Fruit fly (Drosophila melanogaster) whole organism, embryonic: ENCODE data around the gene CG5013.

ENCODE experiments used
- CG10321 ChIP-seq: fragments of 200-800 bp; sonication (Bioruptor generic); IDR thresholded peaks from 2 replicates; pipeline ENCODE4 v1.3.6; 2022; ENCODE audit warnings: missing biosample characterization, missing genetic modification characterization
- CG10366 ChIP-seq: fragments of 200-800 bp; sonication (Bioruptor generic); IDR thresholded peaks from 2 replicates; pipeline ENCODE4 v1.3.6; 2022; ENCODE audit warnings: missing biosample characterization, missing genetic modification characterization
- CG10654 ChIP-seq: fragments of 200-800 bp; sonication (Bioruptor generic); optimal IDR thresholded peaks from 2 replicates; lab custom pipeline; 2016; ENCODE audit warnings: missing biosample characterization, missing genetic modification characterization
- CG11456 ChIP-seq: fragments of 200-800 bp; sonication (Bioruptor generic); IDR thresholded peaks from 3 replicates; pipeline ENCODE4 v1.3.6; 2022; ENCODE audit warnings: missing biosample characterization, missing genetic modification characterization
- CG12659 ChIP-seq: fragments of 200-800 bp; sonication (Bioruptor generic); optimal IDR thresholded peaks from 3 replicates; lab custom pipeline; 2017; ENCODE audit warnings: mild to moderate bottlenecking, missing biosample characterization, missing genetic modification reagents, missing genetic modification characterization
- CG16779 ChIP-seq: fragments of 200-800 bp; sonication (Bioruptor generic); IDR thresholded peaks from 2 replicates; pipeline ENCODE4 v1.3.6; 2022; ENCODE audit warnings: missing biosample characterization, missing genetic modification characterization
- CG17385 ChIP-seq: fragments of 200-800 bp; sonication (Bioruptor generic); optimal IDR thresholded peaks from 3 replicates; lab custom pipeline; 2018; ENCODE audit warnings: missing biosample characterization, mild to moderate bottlenecking, missing genetic modification characterization
- CG18011 ChIP-seq: fragments of 200-800 bp; sonication (Bioruptor generic); optimal IDR thresholded peaks from 2 replicates; lab custom pipeline; 2017; ENCODE audit warnings: missing biosample characterization, missing genetic modification characterization, mild to moderate bottlenecking, moderate library complexity, missing genotype
- CG18262 ChIP-seq: fragments of 200-800 bp; optimal IDR thresholded peaks from 3 replicates; lab custom pipeline; 2019; ENCODE audit warnings: missing biosample characterization, mild to moderate bottlenecking, missing genetic modification characterization, moderate library complexity
- CG1832 ChIP-seq: fragments of 200-800 bp; sonication (Bioruptor generic); optimal IDR thresholded peaks from 2 replicates; lab custom pipeline; 2017; ENCODE audit warnings: missing biosample characterization, mild to moderate bottlenecking, missing genetic modification characterization, inconsistent platforms
- CG2199 ChIP-seq: fragments of 200-800 bp; sonication (Bioruptor generic); IDR thresholded peaks from 3 replicates; pipeline ENCODE4 v1.3.6; 2022; ENCODE audit warnings: missing biosample characterization, missing genetic modification characterization
- CG2712 ChIP-seq: fragments of 200-800 bp; optimal IDR thresholded peaks from 3 replicates; lab custom pipeline; 2019; ENCODE audit warnings: missing biosample characterization, mild to moderate bottlenecking, missing genetic modification characterization, moderate library complexity
- CG30020 ChIP-seq: fragments of 200-800 bp; optimal IDR thresholded peaks from 2 replicates; lab custom pipeline; 2019; ENCODE audit warnings: missing biosample characterization, mild to moderate bottlenecking, missing genetic modification characterization, moderate library complexity
- CG31365 ChIP-seq: fragments of 200-800 bp; sonication (Bioruptor generic); optimal IDR thresholded peaks from 2 replicates; lab custom pipeline; 2018; ENCODE audit warnings: missing biosample characterization, mild to moderate bottlenecking, missing genetic modification characterization
- CG42726 ChIP-seq: fragments of 200-800 bp; sonication (Bioruptor generic); IDR thresholded peaks from 2 replicates; pipeline ENCODE4 v1.3.6; 2022; ENCODE audit warnings: missing biosample characterization, missing genetic modification characterization; ENCODE audit not compliant: partially characterized antibody
- CG6254 ChIP-seq: fragments of 200-800 bp; sonication (Bioruptor generic); optimal IDR thresholded peaks from 3 replicates; lab custom pipeline; 2017; ENCODE audit warnings: mild to moderate bottlenecking, missing biosample characterization, missing genetic modification reagents, missing genetic modification characterization
- CG6791 ChIP-seq: fragments of 200-800 bp; sonication (Bioruptor generic); IDR thresholded peaks from 3 replicates; pipeline ENCODE4 v1.3.6; 2022; ENCODE audit warnings: missing biosample characterization, missing genetic modification characterization; ENCODE audit not compliant: partially characterized antibody
- CG8478 ChIP-seq: fragments of >200 bp; optimal IDR thresholded peaks from 2 replicates; lab custom pipeline; 2018
- CG9932 ChIP-seq: fragments of 200-800 bp; sonication (Bioruptor generic); IDR thresholded peaks from 2 replicates; pipeline ENCODE4 v1.3.6; 2022; ENCODE audit warnings: missing biosample characterization, missing genetic modification characterization
- Dp ChIP-seq: fragments of 200-800 bp; sonication (Bioruptor generic); optimal IDR thresholded peaks from 2 replicates; lab custom pipeline; 2018; ENCODE audit warnings: missing biosample characterization, mild to moderate bottlenecking, missing genetic modification characterization, moderate library complexity
- Dref ChIP-seq: fragments of 200-800 bp; sonication (Bioruptor generic); IDR thresholded peaks from 2 replicates; pipeline ENCODE4 v1.3.6; 2022; ENCODE audit warnings: missing biosample characterization, missing genetic modification characterization
- Eip74EF ChIP-seq, 2 experiments: fragments of 200-800 bp in 1 of 2; fragments of >200 bp in 1 of 2; sonication (Bioruptor generic) in 1 of 2; optimal IDR thresholded peaks; 2 replicates each; lab custom pipeline; 2017 to 2019; ENCODE audit warnings: missing biosample characterization in 2 of 2, missing genetic modification characterization in 2 of 2, mild to moderate bottlenecking in 1 of 2, moderate library complexity in 1 of 2
- HmgD ChIP-seq: fragments of 200-800 bp; sonication (Bioruptor generic); optimal IDR thresholded peaks from 3 replicates; lab custom pipeline; 2016; ENCODE audit warnings: missing biosample characterization, missing genetic modification characterization
- HmgZ ChIP-seq: fragments of 200-800 bp; sonication (Bioruptor generic); optimal IDR thresholded peaks from 2 replicates; lab custom pipeline; 2018; ENCODE audit warnings: missing biosample characterization, mild to moderate bottlenecking, missing genetic modification characterization
- Hr39 ChIP-seq: fragments of >200 bp; optimal IDR thresholded peaks from 2 replicates; lab custom pipeline; 2017
- Lhr ChIP-seq: fragments of 200-800 bp; sonication (Bioruptor generic); optimal IDR thresholded peaks from 3 replicates; lab custom pipeline; 2017; ENCODE audit warnings: mild to moderate bottlenecking, missing biosample characterization, missing genetic modification reagents, missing genetic modification characterization
- Max ChIP-seq: fragments of 200-800 bp; sonication (Bioruptor generic); optimal IDR thresholded peaks from 2 replicates; lab custom pipeline; 2016; ENCODE audit warnings: missing biosample characterization, mild to moderate bottlenecking, missing genetic modification characterization
- Myb ChIP-seq: fragments of 200-800 bp; sonication (Bioruptor generic); optimal IDR thresholded peaks from 2 replicates; lab custom pipeline; 2016; ENCODE audit warnings: missing biosample characterization, missing genetic modification characterization
- Nf-YB ChIP-seq: fragments of 200-800 bp; sonication (Bioruptor generic); optimal IDR thresholded peaks from 3 replicates; lab custom pipeline; 2019; ENCODE audit warnings: missing biosample characterization, mild to moderate bottlenecking, missing genetic modification characterization, moderate library complexity
- Nf-YC ChIP-seq: fragments of 200-800 bp; optimal IDR thresholded peaks from 3 replicates; lab custom pipeline; 2019; ENCODE audit warnings: missing biosample characterization, mild to moderate bottlenecking, missing genetic modification characterization, moderate library complexity
- PHDP ChIP-seq: fragments of 200-800 bp; sonication (Bioruptor generic); optimal IDR thresholded peaks from 3 replicates; lab custom pipeline; 2018; ENCODE audit warnings: missing biosample characterization, mild to moderate bottlenecking, missing genetic modification characterization, moderate library complexity
- ab ChIP-seq: fragments of 200-800 bp; sonication (Bioruptor generic); optimal IDR thresholded peaks from 2 replicates; lab custom pipeline; 2016; ENCODE audit warnings: missing biosample characterization, missing genetic modification characterization
- cad ChIP-seq: fragments of >200 bp; optimal IDR thresholded peaks from 2 replicates; lab custom pipeline; 2017; ENCODE audit warnings: missing biosample characterization, missing genetic modification characterization
- chinmo ChIP-seq: fragments of 200-800 bp; sonication (Bioruptor generic); IDR thresholded peaks from 4 replicates; pipeline ENCODE4 v1.3.6; 2022; ENCODE audit warnings: missing biosample characterization, missing genetic modification characterization; ENCODE audit not compliant: partially characterized antibody
- chm ChIP-seq: fragments of 200-800 bp; sonication (Bioruptor generic); IDR thresholded peaks from 2 replicates; pipeline ENCODE4 v1.3.6; 2022; ENCODE audit warnings: missing biosample characterization, missing genetic modification characterization
- chn ChIP-seq: fragments of 200-800 bp; sonication (Bioruptor generic); optimal IDR thresholded peaks from 2 replicates; lab custom pipeline; 2016; ENCODE audit warnings: missing biosample characterization, missing genetic modification characterization
- dmrt11E ChIP-seq: fragments of 200-800 bp; sonication (Bioruptor generic); optimal IDR thresholded peaks from 3 replicates; lab custom pipeline; 2018; ENCODE audit warnings: missing biosample characterization, mild to moderate bottlenecking, missing genetic modification characterization, moderate library complexity
- knrl ChIP-seq: fragments of 200-800 bp; sonication (Bioruptor generic); IDR thresholded peaks from 3 replicates; pipeline ENCODE4 v1.3.6; 2022; ENCODE audit warnings: missing biosample characterization, missing genetic modification characterization; ENCODE audit not compliant: partially characterized antibody
- lilli ChIP-seq: fragments of 200-800 bp; sonication (Bioruptor generic); optimal IDR thresholded peaks from 3 replicates; lab custom pipeline; 2016; ENCODE audit warnings: missing biosample characterization, missing genetic modification characterization
- mld ChIP-seq: fragments of 200-800 bp; sonication (Bioruptor generic); IDR thresholded peaks from 3 replicates; pipeline ENCODE4 v1.3.6; 2022; ENCODE audit warnings: missing biosample characterization, missing genetic modification characterization; ENCODE audit not compliant: partially characterized antibody
- nom ChIP-seq: fragments of 200-800 bp; sonication (Bioruptor generic); optimal IDR thresholded peaks from 2 replicates; lab custom pipeline; 2017; ENCODE audit warnings: missing biosample characterization, missing genetic modification characterization, mild to moderate bottlenecking, moderate library complexity, missing genetic modification reagents
- phol ChIP-seq: fragments of 200-800 bp; sonication (Bioruptor generic); optimal IDR thresholded peaks from 3 replicates; lab custom pipeline; 2018; ENCODE audit warnings: missing biosample characterization, mild to moderate bottlenecking, missing genetic modification characterization, moderate library complexity
- sens ChIP-seq: fragments of 200-800 bp; sonication (Bioruptor generic); peaks from one replicate; lab custom pipeline; 2016; ENCODE audit warnings: missing biosample characterization, missing genetic modification characterization
- seq ChIP-seq: fragments of 200-800 bp; sonication (Bioruptor generic); IDR thresholded peaks from 2 replicates; pipeline ENCODE4 v1.3.6; 2022; ENCODE audit warnings: missing biosample characterization, missing genetic modification characterization
- usp ChIP-seq: fragments of >200 bp; optimal IDR thresholded peaks from 2 replicates; lab custom pipeline; 2017; ENCODE audit warnings: missing biosample characterization, missing genetic modification characterization
- vnd ChIP-seq: fragments of 200-800 bp; sonication (Bioruptor generic); IDR thresholded peaks from 3 replicates; pipeline ENCODE4 v1.3.6; 2022; ENCODE audit warnings: missing biosample characterization, missing genetic modification characterization; ENCODE audit not compliant: partially characterized antibody
- vvl ChIP-seq: fragments of 200-800 bp; sonication (Bioruptor generic); IDR thresholded peaks from 2 replicates; pipeline ENCODE4 v1.3.6; 2022; ENCODE audit warnings: missing biosample characterization, missing genetic modification characterization

CG5013 gene

dm6 chr3R:16038049-16038448, 11.4 kb upstream of the CG5013 start:
- TF ChIP-seq mld (GFP tag; lab: Robert Waterston, UW) (0 out of 3 replicates have a peak, but pooled peaks have one; percentile 38), CG2712 (tag; lab: Kevin White, UChicago) (no peak), CG11456 (GFP tag; lab: Robert Waterston, UW) (0 out of 3 replicates have a peak, but pooled peaks have one; percentile 9), Nf-YB (GFP tag; lab: Kevin White, UChicago) (peak; percentile 97), Nf-YC (tag; lab: Kevin White, UChicago) (peak; percentile 95), usp (no peak), vnd (GFP tag; lab: Robert Waterston, UW) (0 out of 3 replicates have a peak, but pooled peaks have one; percentile 11), seq (peak; percentile 59; the same call in 1 of the 2 replicates), chn (GFP tag; lab: Kevin White, UChicago) (no peak), CG16779 (0 out of 2 replicates have a peak, but pooled peaks have one; percentile 50), phol (peak; percentile 40), Dref (GFP tag; lab: Robert Waterston, UW) (0 out of 2 replicates have a peak, but pooled peaks have one; percentile 5), chm (GFP tag; lab: Robert Waterston, UW) (0 out of 2 replicates have a peak, but pooled peaks have one; percentile 21), CG1832 (GFP tag; lab: Kevin White, UChicago) (peak; percentile 27)

- TF ChIP-seq CG8478 (lab: Kevin White, UChicago): peak; percentile 43
- peak; percentile 9 for TF ChIP-seq Hr39 (lab: Kevin White, UChicago)
- TF ChIP-seq Dref (GFP tag; lab: Robert Waterston, UW): no peak
Measured at dm6 chr3R:16039557-16039956, 9.9 kb upstream of the CG5013 start.

- TF ChIP-seq CG18011 (GFP tag; lab: Kevin White, UChicago): peak; percentile 98
- TF ChIP-seq sens (GFP tag; lab: Kevin White, UChicago): peak; percentile 68
- no peak for TF ChIP-seq CG10366
- TF ChIP-seq HmgD (GFP tag; lab: Kevin White, UChicago): no peak
- TF ChIP-seq CG30020 (tag; lab: Kevin White, UChicago): no peak
- TF ChIP-seq Nf-YB (GFP tag; lab: Kevin White, UChicago): peak; percentile 8
- peak; percentile 44; the same call in 1 of the 3 replicates for TF ChIP-seq knrl (GFP tag; lab: Robert Waterston, UW)
- peak; percentile 68 for TF ChIP-seq HmgZ (tag; lab: Kevin White, UChicago)
- no peak for TF ChIP-seq CG10654
- 0 out of 4 replicates have a peak, but pooled peaks have one; percentile 19 for TF ChIP-seq chinmo
- TF ChIP-seq PHDP: no peak
- peak; percentile 35 for TF ChIP-seq CG1832 (GFP tag; lab: Kevin White, UChicago)
- TF ChIP-seq dmrt11E: no peak
- no peak for TF ChIP-seq ab (GFP tag; lab: Kevin White, UChicago)
- no peak for TF ChIP-seq CG9932 (GFP tag; lab: Robert Waterston, UW)
- TF ChIP-seq CG12659 (GFP tag; lab: Kevin White, UChicago): peak; percentile 3
- TF ChIP-seq CG42726 (GFP tag; lab: Robert Waterston, UW): no peak
- TF ChIP-seq lilli (GFP tag; lab: Kevin White, UChicago): no peak
- peak; percentile 93 for TF ChIP-seq CG2199
- TF ChIP-seq CG10321 (GFP tag; lab: Robert Waterston, UW): no peak
- TF ChIP-seq cad (GFP tag; lab: Kevin White, UChicago): no peak
- TF ChIP-seq nom (GFP tag; lab: Kevin White, UChicago): no peak
- TF ChIP-seq Dp (GFP tag; lab: Kevin White, UChicago): peak; percentile 9
- peak; percentile 29 for TF ChIP-seq vvl (GFP tag; lab: Robert Waterston, UW)
- no peak for TF ChIP-seq Myb
- no peak for TF ChIP-seq CG17385
- TF ChIP-seq CG6791 (GFP tag; lab: Robert Waterston, UW): peak; percentile 52; the same call in 1 of the 3 replicates
- TF ChIP-seq Max: no peak
- TF ChIP-seq Lhr (GFP tag; lab: Kevin White, UChicago): peak; percentile 22
- no peak for TF ChIP-seq CG6254 (GFP tag; lab: Kevin White, UChicago)
- no peak for TF ChIP-seq CG18262 (tag; lab: Kevin White, UChicago)
- no peak for TF ChIP-seq Eip74EF (GFP tag; optimal IDR thresholded peaks at IDR 0.05; lab: Kevin White, UChicago)
- no peak for TF ChIP-seq CG31365 (tag; lab: Kevin White, UChicago)
Measured at dm6 chr3R:16040925-16041324, 8.5 kb upstream of the CG5013 start.
